Fruit fly (Drosophila melanogaster): ENCODE measurements around the gene CG14417.

Gene CG14417

dm6 chrX:2876433-2876832, at the start of gene CG14417:
TSS of gene CG14417 (minus strand) at chrX:2876533.
- TF ChIP-seq Snoo (tag; optimal IDR thresholded peaks at IDR 0.05) (no peak), rn (GFP tag; IDR thresholded peaks at IDR 0.05) (no peak), CG9948 (tag; optimal IDR thresholded peaks at IDR 0.05) (no peak), D1 (tag; optimal IDR thresholded peaks at IDR 0.05) (no peak), Pif1A (GFP tag; optimal IDR thresholded peaks at IDR 0.05) (no peak), gl (tag; optimal IDR thresholded peaks at IDR 0.05) (no peak), CG34367 (tag; optimal IDR thresholded peaks at IDR 0.05) (no peak), fd96Ca (GFP tag; IDR thresholded peaks at IDR 0.05) (no peak), Ets98B (GFP tag; IDR thresholded peaks at IDR 0.05) (no peak), CG12605 (GFP tag; IDR thresholded peaks at IDR 0.05) (no peak), CG13204 (GFP tag; optimal IDR thresholded peaks at IDR 0.05) (no peak), CG17806 (tag; optimal IDR thresholded peaks at IDR 0.05) (no peak), CG8159 (tag; optimal IDR thresholded peaks at IDR 0.05) (no peak), Pif1B (GFP tag; optimal IDR thresholded peaks at IDR 0.05) (no peak), CG10348 (GFP tag; IDR thresholded peaks at IDR 0.05) (no peak), CG15710 (tag; optimal IDR thresholded peaks at IDR 0.05) (no peak), CG4496 (GFP tag; IDR thresholded peaks at IDR 0.05) (no peak), CG8301 (tag; optimal IDR thresholded peaks at IDR 0.05) (no peak)

- no peak for TF ChIP-seq CG32121 (GFP tag; IDR thresholded peaks at IDR 0.05)
- TF ChIP-seq Ets98B (GFP tag; IDR thresholded peaks at IDR 0.05): no peak
- TF ChIP-seq CG14655 (GFP tag; optimal IDR thresholded peaks at IDR 0.05): no peak
- no peak for TF ChIP-seq fd96Ca (GFP tag; IDR thresholded peaks at IDR 0.05)
- TF ChIP-seq CG15710 (tag; optimal IDR thresholded peaks at IDR 0.05): no peak
- TF ChIP-seq CG9948 (tag; optimal IDR thresholded peaks at IDR 0.05): no peak
- TF ChIP-seq Pif1A (GFP tag; optimal IDR thresholded peaks at IDR 0.05): no peak
- no peak for TF ChIP-seq Pif1B (GFP tag; optimal IDR thresholded peaks at IDR 0.05)
- no peak for TF ChIP-seq Snoo (tag; optimal IDR thresholded peaks at IDR 0.05)
Observed at dm6 chrX:2919742-2920141, 43.4 kb upstream of the CG14417 start, which contains the start of gene CG3588. TSS of gene CG3588 (plus strand) at chrX:2919770.

dm6 chrX:2918551-2918950, 42.2 kb upstream of the CG14417 start:
- TF ChIP-seq Ets98B (GFP tag; IDR thresholded peaks at IDR 0.05) (no peak), CG32121 (GFP tag; IDR thresholded peaks at IDR 0.05) (no peak), CG9948 (tag; optimal IDR thresholded peaks at IDR 0.05) (no peak), CG4496 (GFP tag; IDR thresholded peaks at IDR 0.05) (no peak), CG17806 (tag; optimal IDR thresholded peaks at IDR 0.05) (no peak), CG15710 (tag; optimal IDR thresholded peaks at IDR 0.05) (no peak), CG13204 (GFP tag; optimal IDR thresholded peaks at IDR 0.05) (no peak), D1 (tag; optimal IDR thresholded peaks at IDR 0.05) (no peak), CG10348 (GFP tag; IDR thresholded peaks at IDR 0.05) (no peak), CG8301 (tag; optimal IDR thresholded peaks at IDR 0.05) (no peak), CG14655 (GFP tag; optimal IDR thresholded peaks at IDR 0.05) (no peak), rn (GFP tag; IDR thresholded peaks at IDR 0.05) (no peak), EcR (GFP tag; optimal IDR thresholded peaks at IDR 0.05) (no peak), Pif1A (GFP tag; optimal IDR thresholded peaks at IDR 0.05) (no peak), fd96Ca (GFP tag; IDR thresholded peaks at IDR 0.05) (no peak), CG12605 (GFP tag; IDR thresholded peaks at IDR 0.05) (no peak), CG34367 (tag; optimal IDR thresholded peaks at IDR 0.05) (no peak)

dm6 chrX:2915108-2915507, 38.8 kb upstream of the CG14417 start:
- no peak for TF ChIP-seq CG34367 (tag; optimal IDR thresholded peaks at IDR 0.05)
- TF ChIP-seq D1 (tag; optimal IDR thresholded peaks at IDR 0.05): no peak
- no peak for TF ChIP-seq EcR (GFP tag; optimal IDR thresholded peaks at IDR 0.05)
- no peak for TF ChIP-seq CG12605 (GFP tag; IDR thresholded peaks at IDR 0.05)
- no peak for TF ChIP-seq CG8159 (tag; optimal IDR thresholded peaks at IDR 0.05)
- no peak for TF ChIP-seq CG8301 (tag; optimal IDR thresholded peaks at IDR 0.05)
- no peak for TF ChIP-seq CG17806 (tag; optimal IDR thresholded peaks at IDR 0.05)
- no peak for TF ChIP-seq rn (GFP tag; IDR thresholded peaks at IDR 0.05)

dm6 chrX:2914091-2914490, 37.8 kb upstream of the CG14417 start:
- TF ChIP-seq CG32121 (GFP tag; IDR thresholded peaks at IDR 0.05) (no peak), CG15710 (tag; optimal IDR thresholded peaks at IDR 0.05) (peak; percentile 16), CG9948 (tag; optimal IDR thresholded peaks at IDR 0.05) (peak; percentile 5), CG14655 (GFP tag; optimal IDR thresholded peaks at IDR 0.05) (peak; percentile 6), CG8301 (tag; optimal IDR thresholded peaks at IDR 0.05) (no peak), CG8159 (tag; optimal IDR thresholded peaks at IDR 0.05) (peak; percentile 34)

dm6 chrX:2912581-2912980, 36.2 kb upstream of the CG14417 start:
- TF ChIP-seq EcR (GFP tag; optimal IDR thresholded peaks at IDR 0.05) (no peak), CG15710 (tag; optimal IDR thresholded peaks at IDR 0.05) (no peak), CG34367 (tag; optimal IDR thresholded peaks at IDR 0.05) (no peak), CG10348 (GFP tag; IDR thresholded peaks at IDR 0.05) (no peak), CG12605 (GFP tag; IDR thresholded peaks at IDR 0.05) (no peak), Snoo (tag; optimal IDR thresholded peaks at IDR 0.05) (no peak), rn (GFP tag; IDR thresholded peaks at IDR 0.05) (no peak), Pif1B (GFP tag; optimal IDR thresholded peaks at IDR 0.05) (no peak), CG9948 (tag; optimal IDR thresholded peaks at IDR 0.05) (no peak), CG17806 (tag; optimal IDR thresholded peaks at IDR 0.05) (no peak), Pif1A (GFP tag; optimal IDR thresholded peaks at IDR 0.05) (no peak), CG8159 (tag; optimal IDR thresholded peaks at IDR 0.05) (no peak), CG4496 (GFP tag; IDR thresholded peaks at IDR 0.05) (no peak), D1 (tag; optimal IDR thresholded peaks at IDR 0.05) (no peak), Ets98B (GFP tag; IDR thresholded peaks at IDR 0.05) (no peak), CG13204 (GFP tag; optimal IDR thresholded peaks at IDR 0.05) (no peak), CG32121 (GFP tag; IDR thresholded peaks at IDR 0.05) (no peak), fd96Ca (GFP tag; IDR thresholded peaks at IDR 0.05) (no peak), CG8301 (tag; optimal IDR thresholded peaks at IDR 0.05) (no peak), CG14655 (GFP tag; optimal IDR thresholded peaks at IDR 0.05) (no peak)

All from whole organism, pupa.